Fruit fly (Drosophila melanogaster): ENCODE results near the gene CG6299.
A peak's percentile ranks its signal among the peaks of the same experiment; 100 is the strongest.

The CG6299 gene

DNA sequence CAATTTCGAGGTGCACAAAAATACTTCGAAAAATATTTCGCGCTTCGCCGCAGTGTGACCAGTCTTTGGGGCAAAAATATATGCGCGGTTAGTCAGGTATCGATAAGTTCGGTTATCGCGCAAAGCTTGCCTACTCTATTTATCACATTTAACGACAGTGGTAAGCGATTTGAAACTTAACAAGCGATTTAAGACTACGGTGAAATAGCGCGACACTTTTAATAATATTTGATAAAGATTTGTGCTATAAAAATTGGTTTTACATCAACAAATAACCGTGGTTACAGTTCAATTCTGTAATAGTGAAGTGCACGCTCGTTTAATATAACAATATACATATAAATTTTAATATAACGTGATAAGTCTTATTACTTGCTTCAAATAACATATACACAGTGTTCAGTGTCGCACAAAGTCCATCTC is 12.9 kb downstream of the CG6299 start, which contains the start of gene mh (continued):
- TF ChIP-seq CG4404 (GFP tag; IDR thresholded peaks at IDR 0.05), result no peak
- peak; percentile 52; the same call in 1 of the 2 replicates for TF ChIP-seq CG6689 (GFP tag; IDR thresholded peaks at IDR 0.05)
- peak; percentile 52 for TF ChIP-seq CG30403 (GFP tag; optimal IDR thresholded peaks at IDR 0.05)
- TF ChIP-seq cato (GFP tag; optimal IDR thresholded peaks at IDR 0.05; ENCODE audit: borderline replicate concordance), result no peak
- TF ChIP-seq Dip2 (GFP tag; IDR thresholded peaks at IDR 0.05), result no peak
- TF ChIP-seq CG17612 (GFP tag; IDR thresholded peaks at IDR 0.05), result no peak
- no peak for TF ChIP-seq CrebB (tag; optimal IDR thresholded peaks at IDR 0.05)
- TF ChIP-seq Ravus (GFP tag; IDR thresholded peaks at IDR 0.05), result no peak
- TF ChIP-seq CG6272 (GFP tag; IDR thresholded peaks at IDR 0.05), result no peak
- no peak for TF ChIP-seq CG3726 (GFP tag; IDR thresholded peaks at IDR 0.05)
- TF ChIP-seq CG3407 (GFP tag; optimal IDR thresholded peaks at IDR 0.05), result no peak
- TF ChIP-seq cad (GFP tag; optimal IDR thresholded peaks at IDR 0.05), result no peak
- peak; percentile 44; the same call in 2 of the 3 replicates for TF ChIP-seq CG34224 (GFP tag; IDR thresholded peaks at IDR 0.05; ENCODE audit: partially characterized antibody)
- TF ChIP-seq Side (GFP tag; optimal IDR thresholded peaks at IDR 0.05), result no peak
- no peak for TF ChIP-seq pho (GFP tag; optimal IDR thresholded peaks at IDR 0.05)
- TF ChIP-seq Atf-2 (GFP tag; optimal IDR thresholded peaks at IDR 0.05), result no peak
- TF ChIP-seq CG5953 (GFP tag; IDR thresholded peaks at IDR 0.05), result no peak
- peak; percentile 19 for TF ChIP-seq CG17385 (GFP tag; optimal IDR thresholded peaks at IDR 0.05)
- TF ChIP-seq Sry-β (GFP tag; optimal IDR thresholded peaks at IDR 0.05), result no peak
- no peak for TF ChIP-seq crol (GFP tag; IDR thresholded peaks at IDR 0.05)
- no peak for TF ChIP-seq CG11093 (GFP tag; IDR thresholded peaks at IDR 0.05)
- no peak for TF ChIP-seq odd (GFP tag; optimal IDR thresholded peaks at IDR 0.05)
- 0 out of 3 replicates have a peak, but pooled peaks have one; percentile 50 for TF ChIP-seq CG7963 (GFP tag; IDR thresholded peaks at IDR 0.05; ENCODE audit: partially characterized antibody)
- no peak for TF ChIP-seq CG11560 (tag; IDR thresholded peaks at IDR 0.05)
- TF ChIP-seq Usf (GFP tag; optimal IDR thresholded peaks at IDR 0.05), result no peak
- peak; percentile 15; the same call in 1 of the 2 replicates for TF ChIP-seq vvl (GFP tag; IDR thresholded peaks at IDR 0.05)
- TF ChIP-seq nerfin-1 (tag; optimal IDR thresholded peaks at IDR 0.05), result peak; percentile 42
- no peak for TF ChIP-seq CG10321 (GFP tag; IDR thresholded peaks at IDR 0.05)
- TF ChIP-seq CG13894 (tag; optimal IDR thresholded peaks at IDR 0.05), result no peak
- no peak for TF ChIP-seq trh (GFP tag; optimal IDR thresholded peaks at IDR 0.05)
- TF ChIP-seq CG31441 (GFP tag; IDR thresholded peaks at IDR 0.05), result no peak
- TF ChIP-seq Nf-YC (tag; optimal IDR thresholded peaks at IDR 0.05), result peak; percentile 21
- peak; percentile 64 for TF ChIP-seq Abd-B (GFP tag; optimal IDR thresholded peaks at IDR 0.05)
- no peak for TF ChIP-seq Taf1 (GFP tag; IDR thresholded peaks at IDR 0.05)
- peak; percentile 66 for TF ChIP-seq Scr (GFP tag; IDR thresholded peaks at IDR 0.05; ENCODE audit: partially characterized antibody)
- TF ChIP-seq fu2 (GFP tag; optimal IDR thresholded peaks at IDR 0.05), result no peak
- no peak for TF ChIP-seq CG8765 (GFP tag; IDR thresholded peaks at IDR 0.05)
- TF ChIP-seq CG9876 (GFP tag; optimal IDR thresholded peaks at IDR 0.05), result no peak
- TF ChIP-seq sens-2 (GFP tag; IDR thresholded peaks at IDR 0.05), result no peak
- no peak for TF ChIP-seq CG13123 (GFP tag; optimal IDR thresholded peaks at IDR 0.05)
- TF ChIP-seq sc (optimal IDR thresholded peaks at IDR 0.05), result no peak
- no peak for TF ChIP-seq sc (GFP tag; optimal IDR thresholded peaks at IDR 0.05)
- TF ChIP-seq CG12155 (GFP tag; optimal IDR thresholded peaks at IDR 0.05), result peak; percentile 15
- no peak for TF ChIP-seq wek (GFP tag; optimal IDR thresholded peaks at IDR 0.05)
- no peak for TF ChIP-seq CG7357 (GFP tag; IDR thresholded peaks at IDR 0.05)
- TF ChIP-seq sr (GFP tag; IDR thresholded peaks at IDR 0.05), result no peak
- no peak for TF ChIP-seq CkIIα-i1 (GFP tag; IDR thresholded peaks at IDR 0.05)
- no peak for TF ChIP-seq Hey (tag; optimal IDR thresholded peaks at IDR 0.05)
- no peak for TF ChIP-seq CG30020 (tag; optimal IDR thresholded peaks at IDR 0.05)
- TF ChIP-seq CG3281 (GFP tag; optimal IDR thresholded peaks at IDR 0.05), result peak; percentile 36
- TF ChIP-seq CG14667 (GFP tag; IDR thresholded peaks at IDR 0.05), result no peak
- no peak for TF ChIP-seq tup (GFP tag; optimal IDR thresholded peaks at IDR 0.05)
- TF ChIP-seq Bdp1 (GFP tag; optimal IDR thresholded peaks at IDR 0.05), result no peak
